Fruit fly (Drosophila melanogaster) whole organism, adult: ENCODE measurements around the gene CG11755.

Experiments used
- CG12768 ChIP-seq: fragments of 200-800 bp; sonication (Bioruptor generic); optimal IDR thresholded peaks from 2 replicates; lab custom pipeline; 2017; ENCODE audit warnings: missing biosample characterization, missing genetic modification characterization, mild to moderate bottlenecking, moderate library complexity, missing genetic modification reagents
- CG1620 ChIP-seq: fragments of 200-800 bp; sonication (Bioruptor generic); optimal IDR thresholded peaks from 2 replicates; lab custom pipeline; 2016; ENCODE audit warnings: missing biosample characterization, missing genetic modification characterization
- CG5204 ChIP-seq: fragments of 200-800 bp; sonication (Bioruptor generic); optimal IDR thresholded peaks from 2 replicates; lab custom pipeline; 2016; ENCODE audit warnings: missing biosample characterization, missing genetic modification characterization
- CG7045 ChIP-seq: fragments of 200-800 bp; sonication (Bioruptor generic); optimal IDR thresholded peaks from 2 replicates; lab custom pipeline; 2017; ENCODE audit warnings: missing biosample characterization, mild to moderate bottlenecking, missing genetic modification characterization
- Clk ChIP-seq: fragments of 200-800 bp; sonication (Bioruptor generic); optimal IDR thresholded peaks from 2 replicates; lab custom pipeline; 2017; ENCODE audit warnings: missing biosample characterization, missing genetic modification characterization
- Crg-1 ChIP-seq: fragments of 200-800 bp; sonication (Bioruptor generic); optimal IDR thresholded peaks from 2 replicates; lab custom pipeline; 2016; ENCODE audit warnings: missing biosample characterization, missing genetic modification characterization
- Hr96 ChIP-seq: fragments of 200-800 bp; sonication (Bioruptor generic); optimal IDR thresholded peaks from 2 replicates; lab custom pipeline; 2016; ENCODE audit warnings: missing biosample characterization, missing genetic modification characterization
- bab1 ChIP-seq: fragments of 200-800 bp; sonication (Bioruptor generic); optimal IDR thresholded peaks from 3 replicates; lab custom pipeline; 2019; ENCODE audit warnings: missing biosample characterization, mild to moderate bottlenecking, missing genetic modification characterization, moderate library complexity
- cic ChIP-seq: fragments of 200-800 bp; sonication (Bioruptor generic); optimal IDR thresholded peaks from 2 replicates; lab custom pipeline; 2017; ENCODE audit warnings: missing biosample characterization, mild to moderate bottlenecking, missing genetic modification characterization, moderate library complexity
- cnc ChIP-seq, 2 experiments: fragments of >200 bp; optimal IDR thresholded peaks; 2 replicates each; lab custom pipeline; 2017
- ovo ChIP-seq: fragments of 200-800 bp; sonication (Bioruptor generic); optimal IDR thresholded peaks from 2 replicates; lab custom pipeline; 2016; ENCODE audit warnings: missing biosample characterization, missing genetic modification characterization
- pad ChIP-seq: fragments of 200-800 bp; sonication (Bioruptor generic); optimal IDR thresholded peaks from 3 replicates; lab custom pipeline; 2017; ENCODE audit warnings: missing biosample characterization, missing genetic modification characterization, mild to moderate bottlenecking, moderate library complexity, missing genetic modification reagents
- toe ChIP-seq: fragments of 200-800 bp; sonication (Bioruptor generic); optimal IDR thresholded peaks from 2 replicates; lab custom pipeline; 2016; ENCODE audit warnings: missing biosample characterization, missing genetic modification characterization

dm6 chr3R:8659200-8659897 lies 17.4 kb upstream of the CG11755 start:
- TF ChIP-seq Crg-1 (GFP tag; lab: Kevin White, UChicago) (peak; percentile 17), ovo (peak; percentile 79), CG5204 (GFP tag; lab: Kevin White, UChicago) (no peak), pad (GFP tag; lab: Kevin White, UChicago) (peak; percentile 88), toe (GFP tag; lab: Kevin White, UChicago) (peak; percentile 75), Hr96 (GFP tag; lab: Kevin White, UChicago) (peak; percentile 70), CG12768 (GFP tag; lab: Kevin White, UChicago) (peak; percentile 67), CG1620 (peak; percentile 76), cic (GFP tag; lab: Kevin White, UChicago) (peak; percentile 96), CG7045 (peak; percentile 69), bab1 (peak; percentile 23), Clk (GFP tag; lab: Kevin White, UChicago) (peak; percentile 52), cnc (optimal IDR thresholded peaks at IDR 0.05; lab: Kevin White, UChicago) (peak; percentile 56 to 70)
